Worm (Caenorhabditis elegans) whole organism, early embryonic: Measurements from ENCODE around the gene cwc-15.

Source experiments
- B0310.2 ChIP-seq: sonication (generic microtip); optimal IDR thresholded peaks from 2 replicates; lab custom pipeline; 2016; ENCODE audit warnings: mild to moderate bottlenecking, missing genetic modification characterization, missing compliant biosample characterization
- F13C5.2 ChIP-seq: sonication (generic microtip); optimal IDR thresholded peaks from 2 replicates; lab custom pipeline; 2017; ENCODE audit warnings: mild to moderate bottlenecking, missing genetic modification characterization, inconsistent platforms, missing compliant biosample characterization
- aly-1 ChIP-seq: sonication (generic microtip); optimal IDR thresholded peaks from 2 replicates; lab custom pipeline; 2016; ENCODE audit warnings: missing genetic modification characterization, missing compliant biosample characterization
- ama-1 ChIP-seq: fragments of 150-350 bp; optimal IDR thresholded peaks from 2 replicates; lab custom pipeline; 2014
- ceh-13 ChIP-seq: fragments of 200-800 bp; sonication (Bioruptor generic); optimal IDR thresholded peaks from 2 replicates; lab custom pipeline; 2018; ENCODE audit warnings: mild to moderate bottlenecking, missing genetic modification characterization, missing compliant biosample characterization
- ceh-36 ChIP-seq: sonication (generic microtip); optimal IDR thresholded peaks from 2 replicates; lab custom pipeline; 2016; ENCODE audit warnings: missing genetic modification characterization, inconsistent platforms, missing compliant biosample characterization
- ets-7 ChIP-seq: sonication (generic microtip); optimal IDR thresholded peaks from 2 replicates; lab custom pipeline; 2016; ENCODE audit warnings: missing genotype, missing genetic modification characterization, missing compliant biosample characterization
- flt-1 ChIP-seq: fragments of 200-800 bp; sonication (Bioruptor generic); IDR thresholded peaks from 2 replicates; pipeline ENCODE4 v1.3.6; 2022; ENCODE audit warnings: missing genetic modification characterization, missing compliant biosample characterization
- hmbx-1 ChIP-seq: sonication (generic microtip); optimal IDR thresholded peaks from 2 replicates; lab custom pipeline; 2016; ENCODE audit warnings: mild to moderate bottlenecking, missing genetic modification characterization, missing compliant biosample characterization
- hmg-4 ChIP-seq: fragments of 200-800 bp; sonication (Bioruptor generic); optimal IDR thresholded peaks from 2 replicates; lab custom pipeline; 2018; ENCODE audit warnings: mild to moderate bottlenecking, missing genetic modification characterization, missing compliant biosample characterization
- hnd-1 ChIP-seq: sonication (generic microtip); optimal IDR thresholded peaks from 2 replicates; lab custom pipeline; 2016; ENCODE audit warnings: missing genetic modification characterization, missing compliant biosample characterization
- pes-1 ChIP-seq: fragments of 200-800 bp; sonication (Bioruptor generic); IDR thresholded peaks from 2 replicates; pipeline ENCODE4 v1.3.6; 2022; ENCODE audit warnings: missing genetic modification reagents, missing genetic modification characterization, missing compliant biosample characterization
- scrt-1 ChIP-seq: fragments of 200-800 bp; sonication (Bioruptor generic); IDR thresholded peaks from 2 replicates; pipeline ENCODE4 v1.3.6; 2022; ENCODE audit warnings: missing genetic modification characterization, missing compliant biosample characterization
- sea-1 ChIP-seq: fragments of 200-800 bp; sonication (Bioruptor generic); conservative IDR thresholded peaks from 2 replicates; pipeline ENCODE4 v1.3.6; 2022; ENCODE audit warnings: missing genetic modification characterization, missing compliant biosample characterization
- tbx-11 ChIP-seq: fragments of 200-800 bp; sonication (Bioruptor generic); IDR thresholded peaks from 2 replicates; pipeline ENCODE4 v1.3.6; 2022; ENCODE audit warnings: missing genetic modification characterization, missing compliant biosample characterization
- tbx-37 ChIP-seq: fragments of 200-800 bp; sonication (Bioruptor generic); conservative IDR thresholded peaks from 2 replicates; pipeline ENCODE4 v1.3.6; 2022; ENCODE audit warnings: missing genetic modification reagents, missing genetic modification characterization, missing compliant biosample characterization
- tra-4 ChIP-seq: sonication (generic microtip); optimal IDR thresholded peaks from 2 replicates; lab custom pipeline; 2017; ENCODE audit warnings: missing genetic modification characterization, missing compliant biosample characterization

cwc-15 gene

DNA sequence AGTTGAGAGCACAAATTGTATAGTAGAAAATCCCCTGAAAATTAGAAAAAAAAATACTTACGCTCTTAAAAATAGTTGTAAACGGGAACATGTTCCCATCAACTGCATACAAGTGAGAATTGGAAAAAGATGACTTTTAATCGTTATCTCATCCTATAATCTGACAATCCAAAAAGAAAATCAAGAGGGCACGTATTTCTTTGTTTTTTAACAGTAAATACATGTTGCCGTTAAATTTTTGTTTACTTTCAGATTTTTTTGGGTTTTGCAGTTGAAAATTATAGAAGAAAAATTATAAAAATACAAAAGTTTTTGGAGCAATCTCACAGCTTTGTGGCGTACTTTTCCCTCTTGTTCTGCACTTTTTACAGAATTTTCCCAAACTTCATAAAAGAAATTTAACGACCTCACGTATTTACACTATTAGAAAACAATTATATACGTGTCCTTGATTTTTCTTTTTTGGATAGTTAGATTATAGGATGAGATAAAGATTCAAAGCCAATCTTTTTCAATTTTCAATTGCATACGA is 26.4 kb upstream of the cwc-15 start, which contains the start of the genes C06C6.9 and C06C6.8:
TSS of gene C06C6.9 (minus strand) at position 101 of the 532 bp plus-strand sequence.
TSS of gene C06C6.8 (plus strand) at position 482 of the 532 bp plus-strand sequence.
- TF ChIP-seq sea-1 (no peak), F13C5.2 (tag; lab: Kevin White, UChicago) (no peak), ets-7 (tag; lab: Kevin White, UChicago) (no peak), tbx-11 (GFP tag; lab: Robert Waterston, UW) (no peak), B0310.2 (tag; lab: Kevin White, UChicago) (no peak), tra-4 (no peak), hmg-4 (GFP tag; lab: Kevin White, UChicago) (no peak), flt-1 (GFP tag; lab: Robert Waterston, UW) (no peak), scrt-1 (no peak), pes-1 (GFP tag; lab: Robert Waterston, UW) (no peak), ama-1 (lab: Kevin White, UChicago) (no peak), hnd-1 (tag; lab: Kevin White, UChicago) (no peak), ceh-36 (tag; lab: Kevin White, UChicago) (no peak), hmbx-1 (tag; lab: Kevin White, UChicago) (no peak), ceh-13 (GFP tag; lab: Kevin White, UChicago) (no peak), aly-1 (tag; lab: Kevin White, UChicago) (no peak), tbx-37 (GFP tag; lab: Robert Waterston, UW) (no peak)

DNA sequence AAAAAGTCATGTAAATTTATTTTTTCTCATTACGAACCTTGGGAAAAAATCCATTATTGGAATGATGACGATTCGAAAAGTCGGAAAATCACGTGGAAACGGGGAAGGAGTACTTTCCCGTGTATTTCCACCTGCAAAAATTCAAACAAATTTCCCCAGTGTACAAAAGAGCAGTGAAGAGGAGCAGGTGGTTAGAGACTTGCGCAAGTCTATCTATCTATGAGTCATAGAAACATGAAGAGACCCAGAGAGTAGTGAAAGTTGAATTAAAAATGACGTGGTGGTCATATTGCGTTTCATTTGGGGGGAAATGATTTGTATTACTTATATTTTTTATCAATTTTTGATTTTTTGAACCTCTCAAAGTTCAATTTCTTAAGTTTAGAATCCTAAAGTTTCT is 22.7 kb upstream of the cwc-15 start, which contains the start of gene nhr-50:
TSS of gene nhr-50 (minus strand) at position 199 of the 400 bp plus-strand sequence.
- TF ChIP-seq hmg-4 (GFP tag; lab: Kevin White, UChicago) (no peak), hmbx-1 (tag; lab: Kevin White, UChicago) (no peak), ama-1 (lab: Kevin White, UChicago) (no peak), sea-1 (no peak), scrt-1 (no peak), tbx-37 (GFP tag; lab: Robert Waterston, UW) (no peak), tra-4 (no peak), F13C5.2 (tag; lab: Kevin White, UChicago) (no peak), B0310.2 (tag; lab: Kevin White, UChicago) (no peak)

DNA sequence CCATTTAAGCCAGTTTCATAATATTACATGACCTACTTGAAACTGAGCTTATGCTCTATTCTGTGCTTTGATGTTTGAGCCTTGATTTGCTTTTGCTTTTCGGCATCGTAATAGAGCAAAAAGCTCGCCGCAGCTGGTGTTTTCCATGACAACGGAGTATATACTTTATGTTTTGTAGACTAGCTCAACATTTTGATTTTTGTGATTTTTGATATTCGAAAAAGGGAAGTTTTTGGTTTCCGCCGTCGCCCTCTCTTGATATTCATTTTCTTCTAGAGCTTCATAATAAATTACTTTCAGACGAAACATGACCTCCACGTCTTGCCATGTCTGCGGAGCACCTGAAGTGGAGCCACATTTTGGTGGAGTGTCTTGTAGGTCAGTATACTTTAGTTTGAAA is 20.9 kb upstream of the cwc-15 start, which contains the start of gene nhr-63:
TSS of gene nhr-63 (plus strand) at position 301 of the 400 bp plus-strand sequence.
- TF ChIP-seq tbx-37 (GFP tag; lab: Robert Waterston, UW) (no peak), flt-1 (GFP tag; lab: Robert Waterston, UW) (no peak)

DNA sequence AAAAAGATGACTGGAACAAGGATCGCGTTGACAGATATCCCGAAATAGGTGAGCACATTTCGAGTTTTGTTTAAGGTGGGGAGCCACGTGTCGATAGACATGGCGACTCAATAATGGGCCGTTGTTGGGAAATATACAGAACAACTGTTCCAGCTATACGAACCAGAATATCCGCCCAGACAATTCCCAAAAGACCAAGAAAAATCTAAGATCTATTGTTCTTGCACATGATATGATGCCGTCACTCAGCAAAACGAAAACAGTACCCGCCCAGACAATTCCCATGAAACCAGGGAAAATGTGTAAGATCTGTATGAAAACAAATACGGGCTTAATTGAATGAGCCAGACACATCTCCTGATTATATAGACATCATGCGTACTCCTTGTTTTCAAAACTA is 15.6 kb upstream of the cwc-15 start, which contains the start of gene str-231:
TSS of gene str-231 (minus strand) at position 101 of the 400 bp plus-strand sequence.
- no peak for TF ChIP-seq ets-7 (tag; lab: Kevin White, UChicago)

DNA sequence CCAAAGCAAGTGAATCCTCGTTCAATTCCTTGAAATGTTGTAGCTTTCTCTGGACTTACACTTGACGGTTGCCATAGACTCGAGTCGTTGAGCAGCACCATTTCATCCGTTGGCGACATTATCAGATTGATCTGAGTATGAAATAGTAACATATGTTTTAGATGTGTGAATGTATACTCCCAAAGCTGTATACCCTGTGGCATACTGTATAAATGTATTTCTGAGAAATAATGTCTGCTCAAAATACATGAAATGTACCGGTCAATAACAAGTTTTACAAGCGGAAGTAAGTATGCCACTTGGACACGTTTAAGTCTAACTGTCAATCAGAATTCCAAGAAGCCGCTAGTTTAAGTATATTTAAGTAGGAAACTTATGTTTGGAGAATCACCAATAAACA is 13.6 kb upstream of the cwc-15 start, which contains the start of gene str-233:
TSS of gene str-233 (minus strand) at position 101 of the 400 bp plus-strand sequence.
- no peak for TF ChIP-seq hnd-1 (tag; lab: Kevin White, UChicago)
- no peak for TF ChIP-seq hmg-4 (GFP tag; lab: Kevin White, UChicago)
- no peak for TF ChIP-seq tra-4
- TF ChIP-seq tbx-11 (GFP tag; lab: Robert Waterston, UW), result no peak
- no peak for TF ChIP-seq scrt-1
- TF ChIP-seq tbx-37 (GFP tag; lab: Robert Waterston, UW), result no peak
- no peak for TF ChIP-seq ceh-13 (GFP tag; lab: Kevin White, UChicago)
- TF ChIP-seq F13C5.2 (tag; lab: Kevin White, UChicago), result no peak

DNA sequence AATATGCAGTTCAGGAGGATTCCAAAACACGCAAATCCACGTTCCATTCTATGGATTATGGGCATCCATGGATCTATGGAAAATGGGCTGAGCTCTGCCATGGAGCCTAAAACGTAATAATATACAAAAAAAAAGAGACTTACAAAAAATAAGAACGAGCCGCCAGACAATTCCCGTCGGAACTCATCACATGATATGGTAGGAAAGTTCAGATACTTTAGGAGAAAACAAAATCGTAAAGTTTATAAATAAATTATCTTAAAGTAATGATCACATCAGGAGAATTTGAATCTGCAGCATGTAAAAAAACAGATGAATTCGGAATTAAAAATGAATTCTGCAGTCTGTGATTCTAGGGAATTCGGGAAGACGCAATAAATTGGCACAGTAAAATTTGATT is 7.5 kb upstream of the cwc-15 start, which contains the start of gene str-232:
TSS of gene str-232 (minus strand) at position 101 of the 400 bp plus-strand sequence.
- no peak for TF ChIP-seq hmg-4 (GFP tag; lab: Kevin White, UChicago)
- no peak for TF ChIP-seq scrt-1
- TF ChIP-seq flt-1 (GFP tag; lab: Robert Waterston, UW), result no peak
- no peak for TF ChIP-seq hnd-1 (tag; lab: Kevin White, UChicago)
- no peak for TF ChIP-seq pes-1 (GFP tag; lab: Robert Waterston, UW)
- no peak for TF ChIP-seq ceh-36 (tag; lab: Kevin White, UChicago)
- TF ChIP-seq F13C5.2 (tag; lab: Kevin White, UChicago), result no peak
- TF ChIP-seq ama-1 (lab: Kevin White, UChicago), result no peak
- no peak for TF ChIP-seq B0310.2 (tag; lab: Kevin White, UChicago)

DNA sequence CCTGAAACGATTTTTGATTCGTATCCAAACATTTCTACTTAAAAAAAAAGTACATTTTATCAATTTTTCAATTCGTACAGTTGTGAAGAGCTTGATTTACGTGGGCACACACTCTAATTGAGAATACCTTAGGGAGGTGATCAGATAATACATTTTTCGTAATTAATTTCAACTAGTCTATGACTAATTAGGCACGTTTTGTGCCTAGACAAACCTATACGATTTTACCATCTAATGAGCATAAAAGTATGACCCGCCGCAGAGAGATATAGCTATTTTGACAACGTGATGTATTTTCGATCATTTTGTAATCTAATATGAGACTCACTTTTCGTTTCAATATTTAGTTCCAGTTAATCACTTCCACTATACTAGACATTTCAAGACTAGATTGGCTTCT is 6.2 kb upstream of the cwc-15 start:
- TF ChIP-seq hnd-1 (tag; lab: Kevin White, UChicago) (no peak), tra-4 (no peak), sea-1 (no peak), ets-7 (tag; lab: Kevin White, UChicago) (no peak), ceh-36 (tag; lab: Kevin White, UChicago) (no peak), F13C5.2 (tag; lab: Kevin White, UChicago) (no peak), B0310.2 (tag; lab: Kevin White, UChicago) (no peak), scrt-1 (no peak), hmbx-1 (tag; lab: Kevin White, UChicago) (no peak), tbx-37 (GFP tag; lab: Robert Waterston, UW) (no peak)

DNA sequence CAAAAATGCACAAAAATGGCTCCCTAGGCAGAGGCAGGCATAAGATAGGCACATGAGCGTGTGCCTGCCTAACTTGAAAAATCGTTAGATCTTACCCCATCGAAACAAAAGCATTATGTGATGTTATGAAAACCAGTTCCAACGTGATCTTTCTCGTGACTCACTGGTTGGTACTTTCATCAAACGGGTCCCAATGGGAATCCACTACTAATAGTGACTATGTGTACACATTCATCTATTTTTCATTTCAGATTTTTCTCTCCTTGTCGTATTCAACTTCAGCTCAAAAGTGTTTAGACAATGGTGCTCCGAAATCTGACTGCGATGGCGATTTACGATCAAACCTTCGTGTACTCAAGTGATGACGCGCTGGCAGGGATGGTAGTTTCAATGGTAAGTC is 5.5 kb upstream of the cwc-15 start, which contains the start of gene srx-43:
TSS of gene srx-43 (plus strand) at position 301 of the 400 bp plus-strand sequence.
- no peak for TF ChIP-seq ceh-36 (tag; lab: Kevin White, UChicago)
- TF ChIP-seq tra-4, result no peak
- no peak for TF ChIP-seq flt-1 (GFP tag; lab: Robert Waterston, UW)
